Fruit fly (Drosophila melanogaster) whole organism, embryonic: ENCODE data around the gene CG16789.

Experiments
- CG1024 ChIP-seq: fragments of 200-800 bp; sonication (Bioruptor generic); IDR thresholded peaks from 2 replicates; pipeline ENCODE4 v1.3.6; 2022; ENCODE audit warnings: missing biosample characterization, missing genetic modification characterization
- CG10321 ChIP-seq: fragments of 200-800 bp; sonication (Bioruptor generic); IDR thresholded peaks from 2 replicates; pipeline ENCODE4 v1.3.6; 2022; ENCODE audit warnings: missing biosample characterization, missing genetic modification characterization
- CG10431 ChIP-seq: fragments of 200-800 bp; sonication (Bioruptor generic); optimal IDR thresholded peaks from 3 replicates; lab custom pipeline; 2018; ENCODE audit warnings: missing biosample characterization, mild to moderate bottlenecking, missing genetic modification characterization
- CG11398 ChIP-seq: fragments of 200-800 bp; sonication (Bioruptor generic); optimal IDR thresholded peaks from 2 replicates; lab custom pipeline; 2016; ENCODE audit warnings: missing biosample characterization, missing genetic modification characterization
- CG12104 ChIP-seq: fragments of 200-800 bp; sonication (Bioruptor generic); optimal IDR thresholded peaks from 3 replicates; lab custom pipeline; 2016; ENCODE audit warnings: missing biosample characterization, missing genetic modification characterization
- CG12236 ChIP-seq: fragments of 200-800 bp; sonication (Bioruptor generic); optimal IDR thresholded peaks from 2 replicates; lab custom pipeline; 2016; ENCODE audit warnings: missing biosample characterization, missing genetic modification characterization
- CG12769 ChIP-seq: fragments of 200-800 bp; sonication (Bioruptor generic); optimal IDR thresholded peaks from 2 replicates; lab custom pipeline; 2019; ENCODE audit warnings: missing biosample characterization, mild to moderate bottlenecking, missing genetic modification characterization, moderate library complexity
- CG13775 ChIP-seq: fragments of 200-800 bp; sonication (Bioruptor generic); optimal IDR thresholded peaks from 3 replicates; lab custom pipeline; 2017; ENCODE audit warnings: missing biosample characterization, mild to moderate bottlenecking, missing genetic modification characterization
- CG14860 ChIP-seq: fragments of 200-800 bp; sonication (Bioruptor generic); IDR thresholded peaks from 3 replicates; pipeline ENCODE4 v1.3.6; 2022; ENCODE audit warnings: missing biosample characterization, missing genetic modification characterization; ENCODE audit not compliant: partially characterized antibody
- CG18011 ChIP-seq: fragments of 200-800 bp; sonication (Bioruptor generic); optimal IDR thresholded peaks from 2 replicates; lab custom pipeline; 2017; ENCODE audit warnings: missing biosample characterization, missing genetic modification characterization, mild to moderate bottlenecking, moderate library complexity, missing genotype
- CG2120 ChIP-seq: fragments of 200-800 bp; sonication (Bioruptor generic); optimal IDR thresholded peaks from 3 replicates; lab custom pipeline; 2016; ENCODE audit warnings: missing biosample characterization, missing genetic modification characterization
- CG3163 ChIP-seq: fragments of 200-800 bp; sonication (Bioruptor generic); optimal IDR thresholded peaks from 3 replicates; lab custom pipeline; 2016; ENCODE audit warnings: missing biosample characterization, missing genetic modification characterization
- CG34376 ChIP-seq: fragments of 200-800 bp; sonication (Bioruptor generic); optimal IDR thresholded peaks from 2 replicates; lab custom pipeline; 2018; ENCODE audit warnings: missing biosample characterization, mild to moderate bottlenecking, missing genetic modification characterization
- CG7271 ChIP-seq: fragments of 200-800 bp; sonication (Bioruptor generic); optimal IDR thresholded peaks from 2 replicates; lab custom pipeline; 2018; ENCODE audit warnings: missing biosample characterization, mild to moderate bottlenecking, missing genetic modification characterization, moderate library complexity
- CG8924 ChIP-seq: fragments of 200-800 bp; optimal IDR thresholded peaks from 3 replicates; lab custom pipeline; 2019; ENCODE audit warnings: missing biosample characterization, mild to moderate bottlenecking, missing genetic modification characterization, moderate library complexity
- CHES-1-like ChIP-seq: fragments of 200-800 bp; sonication (Bioruptor generic); optimal IDR thresholded peaks from 2 replicates; lab custom pipeline; 2016; ENCODE audit warnings: missing biosample characterization, missing genetic modification characterization
- Camta ChIP-seq: fragments of 200-800 bp; sonication (Bioruptor generic); optimal IDR thresholded peaks from 2 replicates; lab custom pipeline; 2016; ENCODE audit warnings: missing biosample characterization, missing genetic modification characterization
- Chrac-16 ChIP-seq: fragments of 200-800 bp; sonication (Bioruptor generic); optimal IDR thresholded peaks from 3 replicates; lab custom pipeline; 2016; ENCODE audit warnings: missing biosample characterization, missing genetic modification characterization
- Deaf1 ChIP-seq: fragments of 200-800 bp; optimal IDR thresholded peaks from 3 replicates; lab custom pipeline; 2019; ENCODE audit warnings: missing biosample characterization, mild to moderate bottlenecking, missing genetic modification characterization, moderate library complexity
- E2f1 ChIP-seq: fragments of 200-800 bp; sonication (Bioruptor generic); IDR thresholded peaks from 2 replicates; pipeline ENCODE4 v1.3.6; 2022; ENCODE audit warnings: missing biosample characterization, missing genetic modification characterization
- Fer1 ChIP-seq: fragments of 200-800 bp; sonication (Bioruptor generic); optimal IDR thresholded peaks from 2 replicates; lab custom pipeline; 2017; ENCODE audit warnings: missing biosample characterization, mild to moderate bottlenecking, missing genetic modification characterization
- Fer2 ChIP-seq: fragments of 200-800 bp; sonication (Bioruptor generic); optimal IDR thresholded peaks from 2 replicates; lab custom pipeline; 2018; ENCODE audit warnings: missing biosample characterization, mild to moderate bottlenecking, missing genetic modification characterization, moderate library complexity
- H2.0 ChIP-seq: fragments of 200-800 bp; sonication (Bioruptor generic); IDR thresholded peaks from 2 replicates; pipeline ENCODE4 v1.3.6; 2022; ENCODE audit warnings: missing biosample characterization, missing genetic modification characterization
- HLH54F ChIP-seq: fragments of 200-800 bp; sonication (Bioruptor generic); optimal IDR thresholded peaks from 3 replicates; lab custom pipeline; 2016; ENCODE audit warnings: missing biosample characterization, missing genetic modification characterization
- Hmr ChIP-seq: fragments of 200-800 bp; sonication (Bioruptor generic); optimal IDR thresholded peaks from 3 replicates; lab custom pipeline; 2017; ENCODE audit warnings: mild to moderate bottlenecking, missing biosample characterization, missing genetic modification reagents, missing genetic modification characterization
- Lhr ChIP-seq: fragments of 200-800 bp; sonication (Bioruptor generic); optimal IDR thresholded peaks from 3 replicates; lab custom pipeline; 2017; ENCODE audit warnings: mild to moderate bottlenecking, missing biosample characterization, missing genetic modification reagents, missing genetic modification characterization
- NK7.1 ChIP-seq: fragments of 200-800 bp; sonication (Bioruptor generic); optimal IDR thresholded peaks from 3 replicates; lab custom pipeline; 2016; ENCODE audit warnings: missing biosample characterization, missing genetic modification characterization
- Nf-YA ChIP-seq: fragments of 200-800 bp; sonication (Bioruptor generic); IDR thresholded peaks from 2 replicates; pipeline ENCODE4 v1.3.6; 2022; ENCODE audit warnings: missing biosample characterization, missing genetic modification characterization
- Ptx1 ChIP-seq: fragments of 200-800 bp; sonication (Bioruptor generic); IDR thresholded peaks from 2 replicates; pipeline ENCODE4 v1.3.6; 2022; ENCODE audit warnings: missing biosample characterization, missing genetic modification characterization
- Side ChIP-seq: fragments of 200-800 bp; sonication (Bioruptor generic); optimal IDR thresholded peaks from 2 replicates; lab custom pipeline; 2016; ENCODE audit warnings: missing biosample characterization, missing genetic modification characterization
- Sox100B ChIP-seq: fragments of 200-800 bp; sonication (Bioruptor generic); optimal IDR thresholded peaks from 3 replicates; lab custom pipeline; 2018; ENCODE audit warnings: missing biosample characterization, mild to moderate bottlenecking, missing genetic modification characterization
- Trl ChIP-seq, 3 experiments: fragments of >200 bp in 2 of 3; fragments of 200-800 bp in 1 of 3; sonication (Bioruptor generic) in 1 of 3; optimal IDR thresholded peaks; 2 replicates in 1 of 3; 3 replicates in 2 of 3; lab custom pipeline; 2016 to 2017; ENCODE audit warnings: missing biosample characterization in 1 of 3, missing genetic modification characterization in 1 of 3
- abd-A ChIP-seq: fragments of 200-800 bp; sonication (Bioruptor generic); optimal IDR thresholded peaks from 3 replicates; lab custom pipeline; 2019; ENCODE audit warnings: missing biosample characterization, mild to moderate bottlenecking, missing genetic modification characterization, moderate library complexity
- bowl ChIP-seq: fragments of 200-800 bp; sonication (Bioruptor generic); IDR thresholded peaks from 2 replicates; pipeline ENCODE4 v1.3.6; 2022; ENCODE audit warnings: missing biosample characterization, missing genetic modification characterization
- crol ChIP-seq: fragments of 200-800 bp; sonication (Bioruptor generic); IDR thresholded peaks from 2 replicates; pipeline ENCODE4 v1.3.6; 2022; ENCODE audit warnings: missing biosample characterization, missing genetic modification characterization
- crp ChIP-seq, 2 experiments: fragments of 200-800 bp; sonication (Bioruptor generic); optimal IDR thresholded peaks; 2 replicates in 1 of 2; 3 replicates in 1 of 2; lab custom pipeline; 2017; ENCODE audit warnings: missing biosample characterization in 2 of 2, missing genetic modification characterization in 2 of 2, mild to moderate bottlenecking in 1 of 2, moderate library complexity in 1 of 2
- disco-r ChIP-seq: fragments of 200-800 bp; sonication (Bioruptor generic); optimal IDR thresholded peaks from 2 replicates; lab custom pipeline; 2016; ENCODE audit warnings: missing biosample characterization, missing genetic modification characterization
- gfzf ChIP-seq: fragments of 200-800 bp; sonication (Bioruptor generic); optimal IDR thresholded peaks from 2 replicates; lab custom pipeline; 2016; ENCODE audit warnings: missing biosample characterization, mild to moderate bottlenecking, missing genetic modification characterization, moderate library complexity
- gsb-n ChIP-seq: fragments of 200-800 bp; sonication (Bioruptor generic); optimal IDR thresholded peaks from 3 replicates; lab custom pipeline; 2018; ENCODE audit warnings: missing biosample characterization, mild to moderate bottlenecking, missing genetic modification characterization
- h ChIP-seq: fragments of >200 bp; optimal IDR thresholded peaks from 2 replicates; lab custom pipeline; 2017
- hb ChIP-seq: fragments of 200-800 bp; sonication (Bioruptor generic); IDR thresholded peaks from 3 replicates; pipeline ENCODE4 v1.3.6; 2022; ENCODE audit warnings: missing biosample characterization, missing genetic modification characterization; ENCODE audit not compliant: partially characterized antibody
- lbe ChIP-seq: fragments of 200-800 bp; sonication (Bioruptor generic); optimal IDR thresholded peaks from 2 replicates; lab custom pipeline; 2016; ENCODE audit warnings: missing biosample characterization, mild to moderate bottlenecking, missing genetic modification characterization
- maf-S ChIP-seq: fragments of 200-800 bp; sonication (Bioruptor generic); optimal IDR thresholded peaks from 2 replicates; lab custom pipeline; 2016; ENCODE audit warnings: missing biosample characterization, missing genetic modification characterization
- nerfin-1 ChIP-seq: fragments of 200-800 bp; sonication (Bioruptor generic); optimal IDR thresholded peaks from 3 replicates; lab custom pipeline; 2019; ENCODE audit warnings: missing biosample characterization, mild to moderate bottlenecking, missing genetic modification characterization, moderate library complexity
- pros ChIP-seq: fragments of 200-800 bp; sonication (Bioruptor generic); optimal IDR thresholded peaks from 3 replicates; lab custom pipeline; 2019; ENCODE audit warnings: missing biosample characterization, mild to moderate bottlenecking, missing genetic modification characterization, moderate library complexity
- scrt ChIP-seq: fragments of 200-800 bp; sonication (Bioruptor generic); optimal IDR thresholded peaks from 2 replicates; lab custom pipeline; 2018; ENCODE audit warnings: missing biosample characterization, mild to moderate bottlenecking, missing genetic modification characterization, moderate library complexity
- sisA ChIP-seq: fragments of 200-800 bp; sonication (Bioruptor generic); IDR thresholded peaks from 2 replicates; pipeline ENCODE4 v1.3.6; 2022; ENCODE audit warnings: missing biosample characterization, missing genetic modification characterization
- sna ChIP-seq: fragments of 200-800 bp; sonication (Bioruptor generic); IDR thresholded peaks from 2 replicates; pipeline ENCODE4 v1.3.6; 2022; ENCODE audit warnings: missing biosample characterization, missing genetic modification characterization; ENCODE audit not compliant: partially characterized antibody
- sr ChIP-seq: fragments of 200-800 bp; sonication (Bioruptor generic); IDR thresholded peaks from 3 replicates; pipeline ENCODE4 v1.3.6; 2022; ENCODE audit warnings: missing biosample characterization, missing genetic modification characterization

CG16789 gene

dm6 chr3R:9563240-9563992 lies 2.6 kb upstream of the CG16789 start, which contains the start of the genes CG9393 and Vps45 (continued):
- TF ChIP-seq crol = no peak
- TF ChIP-seq CG3163 (GFP tag; lab: Kevin White, UChicago) = peak; percentile 35
- TF ChIP-seq h (lab: Kevin White, UChicago) = no peak
- TF ChIP-seq CG12104 = peak; percentile 27
- no peak for TF ChIP-seq H2.0 (GFP tag; lab: Robert Waterston, UW)
- no peak for TF ChIP-seq Sox100B
- TF ChIP-seq CG10431 (GFP tag; lab: Kevin White, UChicago) = no peak
- TF ChIP-seq hb (GFP tag; lab: Robert Waterston, UW) = peak; percentile 93
- TF ChIP-seq CG7271 = no peak
- no peak for TF ChIP-seq Deaf1 (tag; lab: Kevin White, UChicago)
- peak; percentile 59 for TF ChIP-seq maf-S (GFP tag; lab: Kevin White, UChicago)
- no peak for TF ChIP-seq Lhr (GFP tag; lab: Kevin White, UChicago)
- TF ChIP-seq crp (GFP tag; optimal IDR thresholded peaks at IDR 0.05; lab: Kevin White, UChicago) = peak; percentile 28 to 82
- peak; percentile 78 for TF ChIP-seq HLH54F (GFP tag; lab: Kevin White, UChicago)
- peak; percentile 90 for TF ChIP-seq sna (GFP tag; lab: Robert Waterston, UW)
- no peak for TF ChIP-seq bowl (GFP tag; lab: Robert Waterston, UW)
- TF ChIP-seq E2f1 (GFP tag; lab: Robert Waterston, UW) = peak; percentile 16; the same call in 1 of the 2 replicates
- peak; percentile 34; the same call in 1 of the 2 replicates for TF ChIP-seq sisA
- no peak for TF ChIP-seq Trl (optimal IDR thresholded peaks at IDR 0.05; lab: Kevin White, UChicago)
- TF ChIP-seq Trl (GFP tag; optimal IDR thresholded peaks at IDR 0.05; lab: Kevin White, UChicago) = peak; percentile 64
- TF ChIP-seq CG34376 = peak; percentile 72
- peak; percentile 91 for TF ChIP-seq CG14860 (GFP tag; lab: Robert Waterston, UW)
- no peak for TF ChIP-seq NK7.1 (GFP tag; lab: Kevin White, UChicago)
- TF ChIP-seq Fer2 (tag; lab: Kevin White, UChicago) = peak; percentile 58
- TF ChIP-seq CG12236 (GFP tag; lab: Kevin White, UChicago) = no peak
- peak; percentile 63 for TF ChIP-seq Chrac-16 (GFP tag; lab: Kevin White, UChicago)
- no peak for TF ChIP-seq Nf-YA
- peak; percentile 54 for TF ChIP-seq CHES-1-like
- TF ChIP-seq Camta (GFP tag; lab: Kevin White, UChicago) = peak; percentile 54
- peak; percentile 58 for TF ChIP-seq Ptx1 (GFP tag; lab: Robert Waterston, UW)
- TF ChIP-seq CG8924 (tag; lab: Kevin White, UChicago) = peak; percentile 68
- TF ChIP-seq abd-A (tag; lab: Kevin White, UChicago) = no peak
- TF ChIP-seq CG18011 (GFP tag; lab: Kevin White, UChicago) = peak; percentile 25
- TF ChIP-seq Side (GFP tag; lab: Kevin White, UChicago) = peak; percentile 23
- TF ChIP-seq CG13775 (GFP tag; lab: Kevin White, UChicago) = peak; percentile 68
- no peak for TF ChIP-seq CG1024
- peak; percentile 59 for TF ChIP-seq Fer1
- TF ChIP-seq pros = no peak
- no peak for TF ChIP-seq gsb-n
- peak; percentile 33 for TF ChIP-seq CG11398 (GFP tag; lab: Kevin White, UChicago)
- TF ChIP-seq scrt (GFP tag; lab: Kevin White, UChicago) = no peak
- no peak for TF ChIP-seq disco-r (GFP tag; lab: Kevin White, UChicago)
- peak; percentile 49 for TF ChIP-seq nerfin-1 (tag; lab: Kevin White, UChicago)
- TF ChIP-seq CG2120 (GFP tag; lab: Kevin White, UChicago) = peak; percentile 88
- TF ChIP-seq lbe = peak; percentile 64
- TF ChIP-seq sr (GFP tag; lab: Robert Waterston, UW) = no peak
- 0 out of 2 replicates have a peak, but pooled peaks have one; percentile 16 for TF ChIP-seq CG10321 (GFP tag; lab: Robert Waterston, UW)
- TF ChIP-seq CG12769 (tag; lab: Kevin White, UChicago) = no peak
- TF ChIP-seq Hmr (GFP tag; lab: Kevin White, UChicago) = no peak
- TF ChIP-seq gfzf (GFP tag; lab: Kevin White, UChicago) = peak; percentile 27
